Fruit fly (Drosophila melanogaster) whole organism: ENCODE results near the gene Spn88Eb.

Source experiments
- CG8478 ChIP-seq: fragments of >200 bp; optimal IDR thresholded peaks from 2 replicates; lab custom pipeline; 2018; ENCODE audit warnings: inconsistent platforms
- EcR ChIP-seq, 2 experiments: fragments of >200 bp; optimal IDR thresholded peaks; 2 replicates each; lab custom pipeline; 2017; ENCODE audit warnings: missing biosample characterization in 2 of 2, missing genetic modification characterization in 2 of 2, missing genetic modification reagents in 2 of 2
- psq ChIP-seq: fragments of >200 bp; optimal IDR thresholded peaks from 2 replicates; lab custom pipeline; 2017
- usp ChIP-seq: fragments of >200 bp; optimal IDR thresholded peaks from 2 replicates; lab custom pipeline; 2017; ENCODE audit warnings: missing biosample characterization, missing genetic modification characterization, mixed read lengths

dm6 chr3R:15243452-15243851, 34.9 kb upstream of the Spn88Eb start:
- TF ChIP-seq CG8478 (lab: Kevin White, UChicago): peak; percentile 65
- TF ChIP-seq psq: no peak
- no peak for TF ChIP-seq usp (GFP tag; lab: Kevin White, UChicago)
- no peak for TF ChIP-seq EcR (GFP tag; optimal IDR thresholded peaks at IDR 0.05; lab: Kevin White, UChicago)
